Fruit fly (Drosophila melanogaster) whole organism: ENCODE measurements around the gene CG17597.
A peak's percentile ranks its signal among the peaks of the same experiment; 100 is the strongest.

Experiments
- CG8478 ChIP-seq: fragments of >200 bp; optimal IDR thresholded peaks from 2 replicates; lab custom pipeline; 2018; ENCODE audit warnings: inconsistent platforms
- Dll ChIP-seq: fragments of >200 bp; optimal IDR thresholded peaks from 2 replicates; lab custom pipeline; 2017
- EcR ChIP-seq, 2 experiments: fragments of >200 bp; optimal IDR thresholded peaks; 2 replicates each; lab custom pipeline; 2017; ENCODE audit warnings: missing biosample characterization in 2 of 2, missing genetic modification characterization in 2 of 2, missing genetic modification reagents in 2 of 2
- pan ChIP-seq: fragments of >200 bp; optimal IDR thresholded peaks from 2 replicates; lab custom pipeline; 2017
- psq ChIP-seq: fragments of >200 bp; optimal IDR thresholded peaks from 2 replicates; lab custom pipeline; 2017
- usp ChIP-seq: fragments of >200 bp; optimal IDR thresholded peaks from 2 replicates; lab custom pipeline; 2017; ENCODE audit warnings: missing biosample characterization, missing genetic modification characterization, mixed read lengths

Gene CG17597

DNA sequence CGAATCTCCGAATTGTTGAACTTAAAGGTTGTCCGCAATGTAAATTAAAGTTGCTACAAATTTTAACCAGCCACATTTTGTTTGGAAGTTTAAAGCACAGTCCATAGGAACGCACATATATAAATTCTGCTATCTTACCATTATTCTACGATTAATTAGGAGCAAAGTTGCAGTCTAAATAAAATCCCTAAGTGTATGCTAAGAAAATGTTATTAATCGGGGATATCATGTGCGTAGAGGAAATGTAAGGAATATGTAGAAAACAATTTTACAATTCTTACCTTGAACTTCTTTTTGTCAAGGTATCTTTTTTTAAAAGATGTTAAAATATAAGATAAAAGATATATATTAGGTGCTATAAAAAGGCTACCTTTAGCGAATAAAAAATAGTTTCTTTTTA, 12.6 kb downstream of the CG17597 start:
- TF ChIP-seq Dll (lab: Kevin White, UChicago) = no peak
- TF ChIP-seq EcR (GFP tag; optimal IDR thresholded peaks at IDR 0.05; lab: Kevin White, UChicago) = no peak
- TF ChIP-seq usp (GFP tag; lab: Kevin White, UChicago) = no peak
- no peak for TF ChIP-seq pan (lab: Kevin White, UChicago)

DNA sequence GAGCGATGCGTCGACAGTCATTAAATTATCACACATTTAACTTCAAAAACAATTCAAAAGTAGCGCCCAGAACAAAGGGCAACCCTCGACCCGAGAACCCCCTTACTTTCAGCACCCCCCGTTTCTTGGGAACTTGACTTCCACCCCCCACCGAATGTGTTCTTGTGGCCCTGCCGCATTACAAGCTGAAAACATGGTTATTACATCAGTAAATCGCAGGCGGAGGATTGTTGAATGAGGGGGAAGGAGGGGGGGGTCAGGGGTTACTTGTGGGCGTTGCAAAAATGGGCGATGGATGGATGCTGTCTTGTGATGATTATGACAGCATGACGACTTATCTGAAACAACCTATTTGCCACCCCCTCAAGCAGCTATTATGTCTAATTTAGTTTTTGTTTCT, 15.8 kb downstream of the CG17597 start:
- TF ChIP-seq psq (lab: Kevin White, UChicago) (no peak), EcR (GFP tag; optimal IDR thresholded peaks at IDR 0.05; lab: Kevin White, UChicago) (no peak), Dll (lab: Kevin White, UChicago) (no peak), CG8478 (lab: Kevin White, UChicago) (no peak), pan (lab: Kevin White, UChicago) (no peak), usp (GFP tag; lab: Kevin White, UChicago) (no peak)

DNA sequence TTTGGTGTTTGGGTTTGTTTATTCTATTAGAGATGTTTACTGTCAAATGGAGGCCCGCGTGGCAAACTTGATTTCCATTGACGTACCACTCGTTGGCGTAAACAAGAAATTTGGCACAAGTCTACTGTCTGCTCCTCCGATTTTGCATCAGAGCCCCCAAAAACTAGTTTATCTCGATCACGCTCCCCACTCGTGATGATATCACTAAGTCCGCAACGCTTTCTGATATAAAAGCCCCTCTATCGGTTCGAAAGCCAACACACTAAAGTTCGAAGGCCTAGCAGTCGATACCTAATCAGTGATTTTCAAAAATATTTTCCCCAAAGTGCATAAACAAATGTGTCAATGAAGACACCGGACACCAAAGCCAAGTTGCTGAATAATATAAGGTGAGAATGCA, 18.2 kb downstream of the CG17597 start:
- TF ChIP-seq EcR (GFP tag; optimal IDR thresholded peaks at IDR 0.05; lab: Kevin White, UChicago) (no peak), pan (lab: Kevin White, UChicago) (no peak), Dll (lab: Kevin White, UChicago) (no peak), CG8478 (lab: Kevin White, UChicago) (no peak), usp (GFP tag; lab: Kevin White, UChicago) (no peak), psq (lab: Kevin White, UChicago) (no peak)

DNA sequence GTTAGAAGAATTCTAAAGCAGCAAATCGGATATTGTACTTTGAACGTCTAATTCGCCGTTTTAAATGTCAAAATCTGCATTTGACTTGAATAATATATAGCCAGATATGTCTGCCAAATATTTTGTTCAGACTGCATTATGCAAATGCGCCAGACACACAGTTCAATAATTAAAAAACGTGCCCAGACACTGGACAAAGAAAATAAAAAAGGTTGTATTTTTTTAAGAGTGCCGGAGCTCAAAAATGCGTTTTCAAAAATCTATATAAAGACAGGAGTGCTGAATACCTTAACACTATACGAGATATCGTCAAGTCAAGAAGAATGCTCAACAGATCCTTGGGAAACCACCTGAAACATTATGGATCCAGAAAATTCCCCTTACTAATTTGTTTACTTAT, 18.6 kb downstream of the CG17597 start, which contains the start of the genes CG17325 and CG42305:
TSS of gene CG17325 (plus strand) at position 301 of the 400 bp plus-strand sequence.
TSS of gene CG42305 (plus strand) at position 301 of the 400 bp plus-strand sequence.
- TF ChIP-seq CG8478 (lab: Kevin White, UChicago) = no peak
- no peak for TF ChIP-seq pan (lab: Kevin White, UChicago)

DNA sequence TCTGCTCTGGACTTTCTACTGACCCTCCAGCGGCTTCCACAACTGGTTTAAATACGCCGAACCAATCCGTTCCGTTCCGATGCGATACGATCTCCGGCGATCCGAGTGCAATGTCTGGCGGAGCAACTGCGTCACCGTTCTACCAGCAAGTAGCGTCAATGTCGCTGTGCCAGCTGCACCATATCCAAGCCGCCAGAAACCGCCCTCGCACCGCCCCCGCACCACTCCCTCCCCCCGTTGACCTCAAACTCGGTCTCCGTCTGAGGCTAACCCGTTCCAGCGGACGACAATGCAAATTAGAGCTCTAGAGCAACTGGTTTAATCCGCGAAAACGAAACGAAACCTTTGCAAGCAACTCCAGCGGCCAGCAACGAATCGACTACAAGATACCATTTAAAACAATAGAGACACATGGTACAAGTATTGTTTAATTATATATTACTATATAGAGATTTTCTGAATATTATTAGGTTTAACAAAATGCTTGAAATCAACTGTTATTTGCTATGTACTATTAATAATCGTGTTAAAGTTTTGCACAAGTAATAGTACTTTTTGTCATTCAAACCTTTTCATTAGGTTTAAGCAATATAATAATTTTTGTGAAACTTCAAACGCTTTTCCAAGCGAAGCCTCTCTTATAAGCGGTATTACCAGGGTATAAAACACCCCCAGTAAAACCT, 19.9 kb downstream of the CG17597 start, which contains the start of the genes CG10570 and CG42502:
TSS of gene CG10570 (minus strand) at position 293 of the 683 bp plus-strand sequence.
TSS of gene CG42502 (minus strand) at position 293 of the 683 bp plus-strand sequence.
- TF ChIP-seq CG8478 (lab: Kevin White, UChicago) = no peak
- TF ChIP-seq pan (lab: Kevin White, UChicago) = peak; percentile 73

DNA sequence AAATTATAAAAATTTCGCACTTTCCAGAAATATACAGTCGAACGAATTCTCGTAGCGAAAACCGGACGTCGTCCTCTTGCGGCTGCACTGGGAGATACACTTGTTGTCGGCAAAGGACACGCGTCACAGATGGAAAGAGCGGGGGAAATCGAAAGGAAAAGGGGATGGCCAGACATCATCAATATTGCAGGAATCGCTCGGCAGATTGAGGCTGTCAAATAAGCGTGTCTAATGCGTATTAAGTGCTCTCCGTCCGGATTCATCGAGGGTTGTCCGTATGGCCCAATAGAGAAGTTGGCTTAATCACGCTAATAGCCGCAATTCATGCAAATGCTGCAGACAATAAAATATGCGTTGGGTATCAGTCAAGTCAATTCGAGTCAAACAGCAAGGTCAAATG, 21.5 kb downstream of the CG17597 start:
- TF ChIP-seq EcR (GFP tag; optimal IDR thresholded peaks at IDR 0.05; lab: Kevin White, UChicago) (no peak), psq (lab: Kevin White, UChicago) (no peak), pan (lab: Kevin White, UChicago) (no peak), CG8478 (lab: Kevin White, UChicago) (no peak), usp (GFP tag; lab: Kevin White, UChicago) (no peak), Dll (lab: Kevin White, UChicago) (no peak)

DNA sequence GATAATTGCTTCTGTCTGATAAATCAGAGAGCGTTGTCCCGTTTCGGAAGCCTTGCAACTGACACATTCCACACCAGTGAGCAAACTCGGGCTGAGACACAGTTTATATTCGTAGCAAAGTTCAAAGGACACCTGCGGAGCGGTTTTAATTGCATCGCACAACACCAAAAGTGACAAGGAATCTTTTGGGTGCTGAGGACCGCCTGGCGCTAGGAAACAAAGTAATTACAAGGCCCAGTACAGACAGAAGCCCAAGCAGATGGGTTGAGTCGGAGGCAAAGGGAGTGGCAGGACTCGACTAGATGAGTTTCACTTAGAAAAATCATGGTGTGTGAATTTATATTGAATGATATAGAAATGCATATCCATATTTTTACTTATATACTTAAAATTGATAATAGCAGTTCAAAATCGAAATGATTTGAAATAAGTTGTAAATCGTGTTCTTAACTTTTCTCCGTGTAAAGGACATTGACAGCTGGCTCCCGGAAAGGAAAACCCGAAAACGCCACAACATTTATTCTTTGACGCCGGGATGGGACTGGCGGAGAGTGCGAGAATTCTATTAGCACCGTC, 22.1 kb downstream of the CG17597 start:
- TF ChIP-seq Dll (lab: Kevin White, UChicago) (no peak), EcR (GFP tag; optimal IDR thresholded peaks at IDR 0.05; lab: Kevin White, UChicago) (no peak), pan (lab: Kevin White, UChicago) (no peak), psq (lab: Kevin White, UChicago) (no peak), usp (GFP tag; lab: Kevin White, UChicago) (no peak)

DNA sequence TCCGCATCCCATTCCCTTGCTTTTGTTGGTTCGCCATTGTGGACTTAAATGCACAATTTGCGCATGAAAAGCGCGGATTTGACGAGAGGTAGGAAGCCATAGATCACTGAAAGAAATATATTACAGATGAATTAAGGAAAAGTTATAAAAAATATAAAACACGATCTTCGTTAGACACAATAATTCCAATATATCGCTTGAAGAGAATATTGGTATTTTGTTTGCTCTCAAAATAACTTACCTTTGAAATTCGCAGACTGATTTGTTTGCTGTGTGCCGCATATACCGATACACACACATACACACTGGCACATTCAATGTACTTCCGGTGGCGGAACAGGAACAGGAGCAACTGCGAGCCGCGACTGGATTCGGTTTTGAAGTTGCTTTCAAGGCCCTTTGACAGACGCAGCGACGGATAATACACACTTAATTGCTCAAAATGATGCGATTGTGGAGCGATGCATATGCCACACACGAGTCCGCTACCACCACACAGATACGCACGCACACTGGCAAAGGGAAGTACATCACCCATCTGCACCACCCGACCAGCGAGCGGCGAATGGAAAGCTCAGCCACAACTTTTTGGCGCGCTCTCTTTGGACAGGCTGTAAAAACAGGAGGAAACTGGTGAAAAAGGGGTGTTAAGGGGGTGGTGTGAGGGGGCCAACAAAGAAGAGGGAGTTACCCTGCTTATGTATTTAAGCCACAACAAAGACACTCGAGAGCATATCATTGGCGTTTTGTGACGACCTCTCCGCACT, 25.1 kb downstream of the CG17597 start:
- no peak for TF ChIP-seq EcR (GFP tag; optimal IDR thresholded peaks at IDR 0.05; lab: Kevin White, UChicago)

DNA sequence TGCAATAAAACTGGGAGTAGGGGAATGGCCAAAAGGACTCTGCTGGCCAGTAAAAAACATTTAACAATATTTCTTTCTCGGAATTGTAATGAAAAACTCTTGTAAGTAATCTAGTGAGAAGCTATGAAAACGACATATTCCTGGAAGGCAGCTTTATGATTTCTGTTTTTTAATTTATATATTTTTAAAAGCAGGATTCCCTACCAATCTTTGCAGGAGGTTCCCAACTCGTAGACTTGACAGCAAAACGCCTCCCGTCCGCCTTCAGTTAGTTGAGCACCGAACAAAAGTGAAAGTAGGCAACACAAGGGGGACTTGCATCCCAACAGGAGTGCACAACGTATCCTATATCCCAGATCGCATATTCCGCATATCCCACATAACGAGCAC, 25.7 kb downstream of the CG17597 start, which contains the start of gene CG43814:
TSS of gene CG43814 (minus strand) at position 101 of the 390 bp plus-strand sequence.
- no peak for TF ChIP-seq Dll (lab: Kevin White, UChicago)

DNA sequence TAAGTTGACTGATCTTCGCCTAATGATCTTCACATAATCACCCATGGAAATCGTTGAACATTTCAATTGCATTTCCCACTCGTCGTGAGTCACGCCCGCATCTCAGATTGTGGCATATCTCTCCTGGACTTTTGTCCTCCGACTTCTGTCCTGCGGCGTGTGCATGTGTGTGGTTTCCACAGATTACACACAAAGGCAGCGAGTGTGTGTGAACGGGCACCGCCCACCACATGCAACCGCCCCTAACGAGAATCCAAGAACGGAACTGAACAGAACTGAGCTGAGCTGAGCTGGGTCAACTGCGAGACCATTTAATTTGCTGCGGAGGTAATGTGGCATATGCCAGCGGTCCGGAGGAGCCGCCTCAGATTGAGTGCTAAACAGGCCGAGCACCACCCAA, 29.2 kb downstream of the CG17597 start:
- TF ChIP-seq usp (GFP tag; lab: Kevin White, UChicago) (no peak), Dll (lab: Kevin White, UChicago) (no peak), pan (lab: Kevin White, UChicago) (no peak), EcR (GFP tag; optimal IDR thresholded peaks at IDR 0.05; lab: Kevin White, UChicago) (no peak), CG8478 (lab: Kevin White, UChicago) (no peak), psq (lab: Kevin White, UChicago) (no peak)

DNA sequence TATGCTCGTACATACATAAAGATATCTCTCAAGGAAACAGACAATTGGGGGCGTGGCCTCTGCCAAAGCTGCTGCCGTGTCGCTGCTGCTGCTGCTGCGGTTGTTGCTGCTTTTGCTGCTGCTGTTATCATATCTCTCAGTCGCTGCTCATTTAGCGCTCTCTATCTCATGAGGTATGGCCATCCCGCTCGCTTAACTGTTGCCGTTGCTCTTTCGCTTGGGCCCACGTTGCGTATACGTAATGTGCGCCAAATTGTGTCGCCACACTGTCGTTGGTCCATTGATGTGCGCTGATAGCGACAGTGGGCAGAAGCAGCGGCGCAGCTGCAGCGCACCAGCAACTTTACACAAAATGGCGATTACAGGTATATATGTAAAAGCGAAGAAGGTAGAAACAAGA, 34.5 kb downstream of the CG17597 start:
- TF ChIP-seq Dll (lab: Kevin White, UChicago) (no peak), pan (lab: Kevin White, UChicago) (no peak), usp (GFP tag; lab: Kevin White, UChicago) (no peak), psq (lab: Kevin White, UChicago) (no peak), EcR (GFP tag; optimal IDR thresholded peaks at IDR 0.05; lab: Kevin White, UChicago) (no peak), CG8478 (lab: Kevin White, UChicago) (no peak)
